Worm (Caenorhabditis elegans) whole organism, L1 larva: ENCODE data around the gene T26G10.5.

Experiments used
- C04F5.9 ChIP-seq: sonication (generic microtip); optimal IDR thresholded peaks from 2 replicates; lab custom pipeline; 2016; ENCODE audit warnings: missing genetic modification characterization, missing compliant biosample characterization
- C16A3.4 ChIP-seq: fragments of 150-350 bp; optimal IDR thresholded peaks from 2 replicates; lab custom pipeline; 2014; ENCODE audit warnings: missing biosample characterization, missing genetic modification characterization
- aly-2 ChIP-seq: fragments of 150-350 bp; optimal IDR thresholded peaks from 2 replicates; lab custom pipeline; 2014; ENCODE audit warnings: missing biosample characterization, missing genetic modification characterization
- ama-1 ChIP-seq: fragments of 150-350 bp; optimal IDR thresholded peaks from 2 replicates; lab custom pipeline; 2014
- blmp-1 ChIP-seq: fragments of 150-350 bp; optimal IDR thresholded peaks from 2 replicates; lab custom pipeline; 2014; ENCODE audit warnings: missing biosample characterization, missing genetic modification characterization
- dpl-1 ChIP-seq, 3 experiments: fragments of 150-350 bp in 2 of 3; sonication (generic microtip) in 1 of 3; optimal IDR thresholded peaks; 2 replicates each; lab custom pipeline; 2014 to 2017; ENCODE audit warnings: missing biosample characterization in 3 of 3, missing genetic modification characterization in 3 of 3, missing genetic modification reagents in 3 of 3
- efl-3 ChIP-seq: fragments of 200-800 bp; sonication (Bioruptor generic); optimal IDR thresholded peaks from 2 replicates; lab custom pipeline; 2018; ENCODE audit warnings: mild to moderate bottlenecking, missing genetic modification characterization, missing compliant biosample characterization
- egl-13 ChIP-seq: sonication (generic microtip); optimal IDR thresholded peaks from 2 replicates; lab custom pipeline; 2016; ENCODE audit warnings: missing genotype, missing genetic modification reagents, missing genetic modification characterization, missing compliant biosample characterization
- egl-27 ChIP-seq, 2 experiments: fragments of 150-350 bp in 1 of 2; sonication (generic microtip); optimal IDR thresholded peaks; 3 replicates each; lab custom pipeline; 2017 to 2018; ENCODE audit warnings: missing biosample characterization in 2 of 2, missing genetic modification characterization in 2 of 2, missing genetic modification reagents in 2 of 2
- elt-2 ChIP-seq: sonication (generic microtip); optimal IDR thresholded peaks from 2 replicates; lab custom pipeline; 2016; ENCODE audit warnings: missing genetic modification characterization, mild to moderate bottlenecking, inconsistent platforms, missing compliant biosample characterization, missing genetic modification reagents
- elt-3 ChIP-seq, 6 experiments: fragments of 150-350 bp in 1 of 6; sonication (generic microtip); optimal IDR thresholded peaks; 2 replicates each; lab custom pipeline; 2017 to 2018; ENCODE audit warnings: missing biosample characterization in 6 of 6, missing genetic modification characterization in 6 of 6, inconsistent platforms in 1 of 6
- fkh-10 ChIP-seq: sonication (generic microtip); optimal IDR thresholded peaks from 2 replicates; lab custom pipeline; 2017; ENCODE audit warnings: missing biosample characterization, missing genetic modification reagents, missing genetic modification characterization
- fkh-4 ChIP-seq: sonication (generic microtip); optimal IDR thresholded peaks from 2 replicates; lab custom pipeline; 2016; ENCODE audit warnings: missing compliant biosample characterization, missing genetic modification characterization, borderline replicate concordance
- fkh-8 ChIP-seq: sonication (generic microtip); optimal IDR thresholded peaks from 2 replicates; lab custom pipeline; 2016; ENCODE audit warnings: mild to moderate bottlenecking, missing genetic modification characterization, missing compliant biosample characterization
- fos-1 ChIP-seq: fragments of 150-350 bp; optimal IDR thresholded peaks from 2 replicates; lab custom pipeline; 2014; ENCODE audit warnings: missing biosample characterization, missing genetic modification characterization
- grh-1 ChIP-seq: fragments of 200-800 bp; sonication (Bioruptor generic); IDR thresholded peaks from 2 replicates; pipeline ENCODE4 v1.3.6; 2022; ENCODE audit warnings: missing genetic modification reagents, missing genetic modification characterization, missing compliant biosample characterization
- hlh-4 ChIP-seq: sonication (generic microtip); optimal IDR thresholded peaks from 2 replicates; lab custom pipeline; 2016; ENCODE audit warnings: mild to moderate bottlenecking, missing genetic modification characterization, missing compliant biosample characterization
- lin-14 ChIP-seq: fragments of 200-800 bp; sonication (Bioruptor generic); optimal IDR thresholded peaks from 2 replicates; lab custom pipeline; 2018; ENCODE audit warnings: mild to moderate bottlenecking, missing genetic modification characterization, moderate library complexity, missing compliant biosample characterization
- lin-35 ChIP-seq, 2 experiments: fragments of 150-350 bp; optimal IDR thresholded peaks; 2 replicates each; lab custom pipeline; 2014; ENCODE audit warnings: missing biosample characterization in 2 of 2, missing genetic modification characterization in 2 of 2, missing genetic modification reagents in 2 of 2
- lin-39 ChIP-seq: fragments of 150-350 bp; optimal IDR thresholded peaks from 2 replicates; lab custom pipeline; 2014; ENCODE audit warnings: missing biosample characterization, missing genetic modification reagents, missing genetic modification characterization
- mab-9 ChIP-seq: fragments of 200-800 bp; sonication (Bioruptor generic); IDR thresholded peaks from 2 replicates; pipeline ENCODE4 v1.3.6; 2022; ENCODE audit warnings: missing genetic modification reagents, missing genetic modification characterization, missing compliant biosample characterization
- nhr-28 ChIP-seq: fragments of 150-350 bp; optimal IDR thresholded peaks from 2 replicates; lab custom pipeline; 2014; ENCODE audit warnings: missing biosample characterization, missing genetic modification characterization
- nhr-76 ChIP-seq: sonication (generic microtip); optimal IDR thresholded peaks from 2 replicates; lab custom pipeline; 2017; ENCODE audit warnings: missing biosample characterization, missing genetic modification characterization
- pag-3 ChIP-seq: sonication (generic microtip); optimal IDR thresholded peaks from 2 replicates; lab custom pipeline; 2017; ENCODE audit warnings: missing genetic modification characterization, mild to moderate bottlenecking, missing compliant biosample characterization, antibody characterized with exemption, borderline replicate concordance; ENCODE audit not compliant: insufficient read depth
- skn-1 ChIP-seq: fragments of 150-350 bp; optimal IDR thresholded peaks from 2 replicates; lab custom pipeline; 2014; ENCODE audit warnings: missing biosample characterization, missing genetic modification characterization
- snpc-4 ChIP-seq: fragments of 150-350 bp; optimal IDR thresholded peaks from 2 replicates; lab custom pipeline; 2014; ENCODE audit warnings: missing biosample characterization, missing genetic modification characterization
- sox-4 ChIP-seq: sonication (generic microtip); optimal IDR thresholded peaks from 2 replicates; lab custom pipeline; 2016; ENCODE audit warnings: missing genetic modification characterization, missing compliant biosample characterization
- unc-30 ChIP-seq: sonication (generic microtip); optimal IDR thresholded peaks from 2 replicates; lab custom pipeline; 2017; ENCODE audit warnings: missing biosample characterization, missing genetic modification characterization
- unc-62 ChIP-seq: fragments of 150-350 bp; optimal IDR thresholded peaks from 2 replicates; lab custom pipeline; 2014; ENCODE audit warnings: missing biosample characterization, missing genetic modification reagents, missing genetic modification characterization
- unc-98 ChIP-seq: fragments of 200-800 bp; sonication (Bioruptor generic); IDR thresholded peaks from 2 replicates; pipeline ENCODE4 v1.3.6; 2022; ENCODE audit warnings: missing genetic modification characterization, missing compliant biosample characterization
- zip-4 ChIP-seq: fragments of 200-800 bp; sonication (Bioruptor generic); optimal IDR thresholded peaks from 2 replicates; lab custom pipeline; 2018; ENCODE audit warnings: mild to moderate bottlenecking, missing genetic modification characterization, moderate library complexity, missing compliant biosample characterization

Gene T26G10.5

ce11 chrIII:9390007-9390406 is 36.2 kb downstream of the T26G10.5 start, which contains the start of gene slc-17.2:
Gene slc-17.2, minus strand, starts transcription at chrIII:9390107.
- TF ChIP-seq fkh-10 (GFP tag; lab: Kevin White, UChicago) = peak; percentile 10
- peak; percentile 18 for TF ChIP-seq lin-14 (GFP tag; lab: Kevin White, UChicago)
- TF ChIP-seq fkh-8 (tag; lab: Kevin White, UChicago) = peak; percentile 52
- no peak for TF ChIP-seq elt-3 (tag; optimal IDR thresholded peaks at IDR 0.05; lab: Kevin White, UChicago)

- TF ChIP-seq hlh-4 (tag; lab: Kevin White, UChicago) = no peak
- no peak for TF ChIP-seq unc-30 (tag; lab: Kevin White, UChicago)
- TF ChIP-seq mab-9 = no peak
- TF ChIP-seq aly-2 (tag; lab: Kevin White, UChicago) = no peak
- TF ChIP-seq egl-27 (tag; optimal IDR thresholded peaks at IDR 0.05; lab: Kevin White, UChicago) = no peak
- TF ChIP-seq unc-62 (GFP tag; lab: Kevin White, UChicago) = no peak
- TF ChIP-seq fkh-8 (tag; lab: Kevin White, UChicago) = no peak
- TF ChIP-seq blmp-1 (tag; lab: Kevin White, UChicago) = no peak
- TF ChIP-seq elt-2 (tag; lab: Kevin White, UChicago) = no peak
- TF ChIP-seq nhr-28 (tag; lab: Kevin White, UChicago) = no peak
- TF ChIP-seq grh-1 (GFP tag; lab: Robert Waterston, UW) = no peak
- TF ChIP-seq fos-1 (tag; lab: Kevin White, UChicago) = no peak
- no peak for TF ChIP-seq nhr-76 (tag; lab: Kevin White, UChicago)
- TF ChIP-seq, all 84 proteins: peak for 0
Measured at ce11 chrIII:9385543-9385942, 40.7 kb downstream of the T26G10.5 start, which contains the start of gene C38C10.3. Gene C38C10.3, minus strand, starts transcription at chrIII:9385643.

- TF ChIP-seq lin-39 = no peak
Measured at ce11 chrIII:9383496-9383895, 42.7 kb downstream of the T26G10.5 start, which contains the start of gene tkr-1. Gene tkr-1, plus strand, starts transcription at chrIII:9383796.

- TF ChIP-seq egl-27 (tag; optimal IDR thresholded peaks at IDR 0.05; lab: Kevin White, UChicago) (no peak), zip-4 (GFP tag; lab: Kevin White, UChicago) (no peak), egl-13 (tag; lab: Kevin White, UChicago) (no peak), efl-3 (no peak), pag-3 (tag; lab: Kevin White, UChicago) (no peak), C16A3.4 (tag; lab: Kevin White, UChicago) (no peak), fos-1 (tag; lab: Kevin White, UChicago) (no peak), ama-1 (lab: Kevin White, UChicago) (no peak), lin-14 (GFP tag; lab: Kevin White, UChicago) (no peak), elt-3 (tag; optimal IDR thresholded peaks at IDR 0.05; lab: Kevin White, UChicago) (no peak), unc-98 (GFP tag; lab: Robert Waterston, UW) (no peak), lin-35 (GFP tag; optimal IDR thresholded peaks at IDR 0.05; lab: Kevin White, UChicago) (no peak), snpc-4 (tag; lab: Kevin White, UChicago) (no peak), skn-1 (no peak), C04F5.9 (tag; lab: Kevin White, UChicago) (no peak), fkh-4 (no peak), nhr-76 (tag; lab: Kevin White, UChicago) (no peak), sox-4 (no peak), dpl-1 (GFP tag; optimal IDR thresholded peaks at IDR 0.05; lab: Kevin White, UChicago) (no peak)
Measured at ce11 chrIII:9376701-9377100, 49.5 kb downstream of the T26G10.5 start.
